Worm (Caenorhabditis elegans) whole organism, L2 larva: Measurements from ENCODE around the gene C24H10.2.

Experiments
- ZK546.5 ChIP-seq: sonication (generic microtip); optimal IDR thresholded peaks from 2 replicates; lab custom pipeline; 2017; ENCODE audit warnings: missing biosample characterization, missing genetic modification characterization
- alr-1 ChIP-seq: fragments of 150-350 bp; optimal IDR thresholded peaks from 2 replicates; lab custom pipeline; 2014; ENCODE audit warnings: missing biosample characterization, missing genetic modification characterization
- ama-1 ChIP-seq: fragments of 150-350 bp; optimal IDR thresholded peaks from 2 replicates; lab custom pipeline; 2018; ENCODE audit warnings: inconsistent platforms
- ceh-82 ChIP-seq: fragments of 150-350 bp; optimal IDR thresholded peaks from 2 replicates; lab custom pipeline; 2014; ENCODE audit warnings: missing biosample characterization, missing genetic modification characterization
- crh-2 ChIP-seq: sonication (generic microtip); optimal IDR thresholded peaks from 2 replicates; lab custom pipeline; 2017; ENCODE audit warnings: missing biosample characterization, missing genetic modification characterization
- egl-27 ChIP-seq: sonication (generic microtip); optimal IDR thresholded peaks from 3 replicates; lab custom pipeline; 2017; ENCODE audit warnings: missing biosample characterization, missing genetic modification reagents, missing genetic modification characterization
- elt-3 ChIP-seq: sonication (generic microtip); optimal IDR thresholded peaks from 2 replicates; lab custom pipeline; 2017; ENCODE audit warnings: missing biosample characterization, missing genetic modification characterization
- lin-39 ChIP-seq: fragments of 150-350 bp; optimal IDR thresholded peaks from 2 replicates; lab custom pipeline; 2014; ENCODE audit warnings: missing biosample characterization, missing genetic modification reagents, missing genetic modification characterization
- nhr-11 ChIP-seq: fragments of 150-350 bp; optimal IDR thresholded peaks from 2 replicates; lab custom pipeline; 2014; ENCODE audit warnings: missing biosample characterization, missing genetic modification characterization
- nhr-12 ChIP-seq: fragments of 150-350 bp; optimal IDR thresholded peaks from 2 replicates; lab custom pipeline; 2014; ENCODE audit warnings: missing biosample characterization, missing genetic modification characterization
- nhr-237 ChIP-seq: fragments of 150-350 bp; optimal IDR thresholded peaks from 2 replicates; lab custom pipeline; 2014; ENCODE audit warnings: missing biosample characterization, missing genetic modification characterization
- nhr-25 ChIP-seq: fragments of 150-350 bp; sonication (generic microtip); optimal IDR thresholded peaks from 3 replicates; lab custom pipeline; 2014; ENCODE audit warnings: missing biosample characterization, missing genetic modification characterization
- skn-1 ChIP-seq: sonication (generic microtip); optimal IDR thresholded peaks from 2 replicates; lab custom pipeline; 2017; ENCODE audit warnings: missing biosample characterization, missing genetic modification characterization
- unc-62 ChIP-seq: fragments of 150-350 bp; optimal IDR thresholded peaks from 2 replicates; lab custom pipeline; 2014; ENCODE audit warnings: missing biosample characterization, missing genetic modification reagents, missing genetic modification characterization

DNA sequence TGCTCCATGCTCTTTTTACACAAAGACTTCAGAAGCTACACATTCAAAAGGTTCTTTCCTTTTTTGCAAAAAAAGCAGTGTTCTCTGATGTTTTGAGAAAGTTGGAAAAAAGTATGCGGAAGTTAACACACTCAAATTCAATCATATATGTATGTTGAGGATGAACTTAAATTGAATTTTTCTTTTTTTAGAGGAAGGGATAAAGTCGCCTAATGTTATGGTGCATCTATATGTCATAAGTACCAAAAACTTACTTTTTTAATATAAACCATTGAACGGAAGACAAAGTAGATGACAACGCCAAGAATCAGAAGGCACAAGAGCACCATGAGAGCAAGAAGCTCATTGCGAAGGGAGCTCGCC lies 35.8 kb upstream of the C24H10.2 start:
- TF ChIP-seq nhr-11 (tag; lab: Kevin White, UChicago) (no peak), nhr-237 (tag; lab: Kevin White, UChicago) (no peak), nhr-25 (tag; lab: Kevin White, UChicago) (no peak), crh-2 (tag; lab: Kevin White, UChicago) (no peak), egl-27 (tag; lab: Kevin White, UChicago) (no peak), unc-62 (GFP tag; lab: Kevin White, UChicago) (no peak), ZK546.5 (no peak), alr-1 (tag; lab: Kevin White, UChicago) (no peak), ama-1 (lab: Kevin White, UChicago) (no peak), skn-1 (no peak), lin-39 (tag; lab: Kevin White, UChicago) (no peak), ceh-82 (tag; lab: Kevin White, UChicago) (no peak), elt-3 (tag; lab: Kevin White, UChicago) (no peak), nhr-12 (tag; lab: Kevin White, UChicago) (no peak)
